Fruit fly (Drosophila melanogaster) whole organism, prepupa: Measurements from ENCODE around the gene Nna1.

Experiments
- CG1621 ChIP-seq: fragments of 200-800 bp; sonication (Bioruptor generic); optimal IDR thresholded peaks from 3 replicates; lab custom pipeline; 2018; ENCODE audit warnings: missing biosample characterization, mild to moderate bottlenecking, missing genetic modification characterization
- CG3032 ChIP-seq: fragments of 200-800 bp; optimal IDR thresholded peaks from 2 replicates; lab custom pipeline; 2019; ENCODE audit warnings: missing biosample characterization, mild to moderate bottlenecking, missing genetic modification characterization, moderate library complexity
- CG34406 ChIP-seq: fragments of 200-800 bp; sonication (Bioruptor generic); optimal IDR thresholded peaks from 3 replicates; lab custom pipeline; 2016; ENCODE audit warnings: missing biosample characterization, missing genetic modification characterization
- cyc ChIP-seq: fragments of 200-800 bp; sonication (Bioruptor generic); optimal IDR thresholded peaks from 3 replicates; lab custom pipeline; 2016; ENCODE audit warnings: missing biosample characterization, missing genetic modification characterization
- fkh ChIP-seq: fragments of 200-800 bp; sonication (Bioruptor generic); optimal IDR thresholded peaks from 3 replicates; lab custom pipeline; 2017; ENCODE audit warnings: missing biosample characterization, mild to moderate bottlenecking, missing genetic modification characterization, moderate library complexity

- TF ChIP-seq CG3032 (no peak), CG1621 (tag; lab: Kevin White, UChicago) (no peak), fkh (GFP tag; lab: Kevin White, UChicago) (no peak), CG34406 (no peak), cyc (GFP tag; lab: Kevin White, UChicago) (no peak)
Observed at dm6 chrX:13753101-13753758, 61.1 kb downstream of the Nna1 start.
